Worm (Caenorhabditis elegans) whole organism, dauer: ENCODE results near the gene fbxa-199.

Source experiments
- unc-62 ChIP-seq: sonication (generic microtip); optimal IDR thresholded peaks from 2 replicates; lab custom pipeline; 2017; ENCODE audit warnings: missing biosample characterization, missing genetic modification reagents, missing genetic modification characterization

The fbxa-199 gene

DNA sequence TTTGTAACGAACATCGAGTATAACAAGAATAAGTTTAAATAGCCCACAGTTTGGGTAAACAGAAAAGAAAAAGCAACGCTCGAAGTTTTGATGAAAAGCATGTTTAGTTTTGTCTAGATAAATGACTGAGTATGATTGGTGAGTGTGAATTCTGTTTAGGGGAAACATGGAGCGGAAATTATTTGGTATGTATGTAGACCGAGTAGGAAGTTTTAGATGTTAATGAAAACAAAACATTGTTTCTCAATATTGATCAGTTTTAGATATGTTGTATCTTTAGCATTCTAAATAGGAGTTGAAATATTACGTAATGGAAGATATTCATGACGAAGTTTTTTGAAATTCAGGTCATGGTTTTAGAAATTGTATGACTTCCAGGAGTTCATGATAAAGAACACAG lies 14.0 kb upstream of the fbxa-199 start, which contains the start of gene srbc-63:
Gene srbc-63 (minus strand): TSS at position 101 of the 400 bp plus-strand sequence.
- TF ChIP-seq unc-62 (GFP tag; lab: Kevin White, UChicago): no peak

DNA sequence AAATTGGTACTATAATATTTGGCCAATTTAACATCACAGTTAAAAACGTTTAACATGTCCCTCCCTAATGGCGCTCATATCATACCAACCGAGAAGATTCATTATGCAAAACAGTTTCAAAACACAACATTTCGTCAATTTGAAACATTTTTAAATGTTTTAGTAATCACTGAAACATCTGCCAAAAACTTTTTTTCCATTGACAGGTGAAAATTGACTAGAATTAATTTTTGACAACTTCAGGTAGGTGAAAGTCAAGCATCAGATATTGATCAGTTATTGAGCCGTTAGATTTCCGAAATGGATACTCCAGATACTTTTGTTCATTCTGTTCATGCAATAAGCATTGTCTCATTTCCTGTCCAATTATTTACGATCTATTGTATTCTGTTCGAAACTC lies 8.3 kb upstream of the fbxa-199 start, which contains the start of gene srh-257:
Gene srh-257 (plus strand): TSS at position 301 of the 400 bp plus-strand sequence.
- TF ChIP-seq unc-62 (GFP tag; lab: Kevin White, UChicago): no peak

DNA sequence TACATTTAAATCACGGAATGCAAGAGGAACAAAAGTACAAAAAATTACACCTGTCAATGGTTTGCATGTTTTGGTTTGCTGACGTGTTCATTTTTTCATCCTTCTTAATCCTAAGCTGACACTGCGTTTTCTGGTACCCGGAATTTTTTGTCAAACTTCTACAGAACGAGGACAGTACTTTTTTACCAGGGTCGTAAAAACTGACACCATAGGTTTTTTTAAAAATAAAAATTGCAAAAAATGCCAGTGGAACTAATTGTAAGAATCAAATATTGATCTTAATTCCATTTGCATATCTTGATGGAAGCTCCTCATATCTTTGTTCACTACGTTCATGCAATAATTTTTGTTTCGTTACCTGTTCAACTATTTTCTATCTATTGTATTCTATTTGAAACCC lies 6.2 kb upstream of the fbxa-199 start, which contains the start of gene srh-258:
Gene srh-258 (plus strand): TSS at position 301 of the 400 bp plus-strand sequence.
- TF ChIP-seq unc-62 (GFP tag; lab: Kevin White, UChicago): no peak

DNA sequence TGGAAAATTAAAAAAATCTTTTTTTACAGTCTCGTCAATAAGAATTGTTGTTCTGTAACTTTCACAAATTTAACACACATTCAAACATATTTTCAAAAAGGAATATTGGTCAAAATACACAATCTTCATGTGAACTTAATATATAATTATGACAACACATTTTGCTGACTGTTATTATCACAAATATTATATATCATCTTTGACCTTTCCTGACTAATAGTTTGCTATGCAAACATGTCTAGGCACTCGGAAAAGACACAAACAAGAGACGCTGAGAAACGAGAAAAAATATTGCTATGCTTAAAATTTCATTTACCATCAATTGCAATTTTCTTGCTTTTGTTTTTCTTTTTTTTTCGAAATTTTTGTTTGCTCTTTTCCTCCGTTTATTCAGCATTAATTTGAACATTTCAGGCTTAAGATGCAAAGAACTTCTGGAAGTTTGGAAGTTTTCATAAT lies 3.3 kb upstream of the fbxa-199 start, which contains the start of gene fbxa-135:
Gene fbxa-135 (plus strand): TSS at position 409 of the 459 bp plus-strand sequence.
- TF ChIP-seq unc-62 (GFP tag; lab: Kevin White, UChicago): no peak

DNA sequence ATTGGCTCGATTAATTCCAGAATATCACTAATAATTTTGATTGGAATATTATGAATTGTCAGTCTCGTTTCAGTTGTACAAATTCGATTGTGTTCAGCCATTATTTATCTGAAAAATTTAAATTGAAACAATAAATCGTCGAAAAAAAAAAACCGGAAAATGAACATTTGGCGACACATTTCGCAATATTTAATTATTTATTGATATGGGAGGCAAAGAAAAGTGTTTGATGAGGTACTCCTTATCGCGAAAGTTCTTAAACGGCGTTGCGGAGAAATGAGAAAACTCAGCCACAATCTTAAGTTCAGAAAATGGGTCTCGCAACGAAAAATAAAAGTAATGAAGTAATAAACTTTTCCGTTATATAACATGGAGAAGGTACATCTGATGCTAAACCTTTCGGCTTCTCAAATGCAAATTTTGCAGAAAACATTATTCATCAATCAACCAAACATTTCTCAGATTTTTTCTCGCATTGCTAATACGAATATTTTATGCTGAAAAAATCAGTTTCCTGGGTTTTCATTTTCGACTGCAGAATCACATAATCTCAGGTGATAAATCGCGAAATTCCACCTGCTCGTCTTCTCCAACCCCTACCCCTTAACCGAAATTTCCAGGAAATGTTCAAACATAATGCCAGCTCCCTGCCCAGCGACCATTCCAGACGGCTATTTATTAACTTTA lies 1.2 kb upstream of the fbxa-199 start, which contains the start of the genes T06E6.15 and sri-7:
Gene T06E6.15 (minus strand): TSS at position 101 of the 687 bp plus-strand sequence.
Gene sri-7 (plus strand): TSS at position 637 of the 687 bp plus-strand sequence.
- no peak for TF ChIP-seq unc-62 (GFP tag; lab: Kevin White, UChicago)

DNA sequence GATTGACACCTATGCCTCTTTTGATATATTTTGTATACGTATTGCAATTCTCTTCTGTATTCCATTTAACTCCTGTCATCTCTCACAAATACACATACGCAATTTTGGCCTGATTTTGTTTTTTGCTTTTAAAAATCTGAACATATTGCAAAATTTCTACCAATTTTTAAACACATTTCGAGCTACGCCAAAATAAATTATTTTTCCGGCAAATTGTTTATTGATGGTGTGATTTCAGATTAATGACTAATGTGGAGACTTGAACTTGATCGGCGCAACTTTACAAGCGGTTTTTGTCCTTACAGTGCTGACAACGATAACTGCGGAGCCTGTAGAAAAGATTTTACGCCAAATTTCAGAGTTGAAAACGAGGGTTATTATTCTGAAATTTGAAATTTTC lies 1.5 kb downstream of the fbxa-199 start:
- TF ChIP-seq unc-62 (GFP tag; lab: Kevin White, UChicago): no peak

DNA sequence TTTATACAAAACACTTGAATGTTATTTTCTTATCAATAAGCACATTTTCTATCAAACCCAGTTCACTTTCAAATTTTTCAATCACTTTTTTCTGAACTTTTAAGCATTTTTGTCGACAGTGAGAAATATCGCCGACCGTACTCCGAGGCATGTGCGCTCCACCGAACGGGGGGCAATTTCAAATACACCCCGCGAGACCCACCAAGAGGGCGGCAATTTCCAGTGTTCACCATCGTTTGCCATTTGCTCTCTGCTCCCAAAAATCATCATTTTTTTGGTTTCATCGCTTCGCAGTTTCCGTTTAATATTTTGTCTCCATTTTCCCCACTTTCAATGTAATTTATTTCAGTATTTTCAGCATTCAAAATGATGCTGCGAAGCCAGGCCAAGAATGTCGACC lies 3.3 kb downstream of the fbxa-199 start, which contains the start of gene cyb-3:
Gene cyb-3 (plus strand): TSS at position 350 of the 400 bp plus-strand sequence.
- TF ChIP-seq unc-62 (GFP tag; lab: Kevin White, UChicago): no peak

DNA sequence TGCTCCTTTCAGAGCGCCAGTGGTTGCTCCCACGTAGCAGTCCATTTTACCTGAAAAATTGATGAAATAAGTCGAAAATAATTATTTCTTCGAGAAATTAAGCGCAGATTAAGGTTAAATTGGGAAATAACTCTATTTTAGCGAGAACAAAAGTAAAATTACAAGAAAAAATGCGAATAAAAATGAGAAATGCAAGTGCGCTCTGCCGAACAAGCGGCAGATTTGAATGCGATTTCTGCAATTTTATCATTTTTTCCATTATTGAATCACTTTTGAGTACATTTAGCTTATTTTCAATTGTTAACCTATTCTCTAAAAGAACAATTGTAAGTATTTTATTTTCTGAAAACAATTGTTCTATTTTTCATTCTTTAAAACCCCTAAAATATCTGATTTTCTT lies 3.7 kb downstream of the fbxa-199 start, which contains the start of gene T06E6.1:
Gene T06E6.1 (minus strand): TSS at position 56 of the 400 bp plus-strand sequence.
- no peak for TF ChIP-seq unc-62 (GFP tag; lab: Kevin White, UChicago)

DNA sequence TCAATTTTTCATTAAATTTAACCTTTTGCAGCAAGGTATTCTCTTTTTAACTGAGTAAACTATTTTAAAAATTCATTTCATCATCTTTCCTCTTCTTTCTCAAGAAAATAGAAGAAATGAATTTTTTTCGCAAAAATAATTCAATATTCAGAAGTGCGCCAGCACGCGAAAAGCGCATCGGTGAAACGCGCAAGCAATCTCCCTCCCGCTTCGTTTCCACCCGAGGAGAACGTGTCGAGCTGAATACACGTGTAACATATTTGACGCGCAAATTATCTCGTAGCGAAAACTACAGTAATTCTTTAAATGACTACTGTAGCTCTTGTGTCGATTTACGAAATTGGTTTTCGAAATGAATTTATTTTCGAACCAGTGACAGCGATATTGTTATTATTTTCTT lies 6.6 kb downstream of the fbxa-199 start:
- TF ChIP-seq unc-62 (GFP tag; lab: Kevin White, UChicago): no peak

DNA sequence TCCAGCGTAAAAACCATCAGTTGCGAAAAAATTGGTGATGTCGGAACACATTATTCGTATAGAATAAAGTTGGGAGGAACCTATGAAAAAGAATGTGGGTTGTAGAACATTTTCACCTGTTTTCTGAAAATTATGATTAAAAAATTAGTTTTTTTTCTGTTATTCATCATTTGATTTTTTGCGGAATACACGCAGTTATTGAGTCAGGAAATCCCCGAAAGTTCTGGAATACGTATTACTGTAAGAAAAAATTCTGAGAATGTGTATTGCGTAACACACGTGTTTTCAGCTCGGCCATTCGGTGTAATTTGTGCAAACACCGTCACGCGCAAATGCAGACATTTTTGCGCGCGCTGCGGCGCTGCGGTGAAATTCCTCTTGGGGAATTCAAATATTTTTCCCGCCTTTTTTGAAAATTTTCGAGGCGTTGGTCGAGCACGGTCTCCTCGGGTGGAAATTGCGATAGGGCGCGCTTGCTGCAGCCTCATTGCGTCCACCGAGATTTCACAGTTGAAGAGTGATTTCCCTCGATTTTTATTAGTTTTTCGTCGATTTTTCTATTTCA lies 9.7 kb downstream of the fbxa-199 start, which contains the start of gene srh-170:
Gene srh-170 (minus strand): TSS at position 51 of the 565 bp plus-strand sequence.
- TF ChIP-seq unc-62 (GFP tag; lab: Kevin White, UChicago): no peak

DNA sequence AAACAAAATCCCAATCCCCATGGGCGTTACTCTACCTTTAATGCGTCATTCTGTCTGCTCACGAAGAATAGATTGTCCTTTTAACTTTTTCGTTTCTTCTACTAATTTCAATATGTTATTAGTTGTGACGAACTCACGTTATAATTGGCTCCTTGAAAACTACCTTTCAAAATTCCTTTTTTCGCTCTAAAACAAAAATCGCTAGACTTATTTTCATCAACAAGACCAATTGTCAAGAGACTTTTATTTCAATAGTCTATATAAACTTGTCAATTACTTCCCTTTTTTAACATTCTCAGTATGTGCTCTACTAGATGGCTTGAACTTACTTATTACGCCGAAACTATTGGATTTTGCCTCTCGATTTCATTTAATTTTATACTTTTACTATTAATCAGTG lies 13.9 kb downstream of the fbxa-199 start, which contains the start of gene str-102:
Gene str-102 (plus strand): TSS at position 301 of the 400 bp plus-strand sequence.
- no peak for TF ChIP-seq unc-62 (GFP tag; lab: Kevin White, UChicago)

DNA sequence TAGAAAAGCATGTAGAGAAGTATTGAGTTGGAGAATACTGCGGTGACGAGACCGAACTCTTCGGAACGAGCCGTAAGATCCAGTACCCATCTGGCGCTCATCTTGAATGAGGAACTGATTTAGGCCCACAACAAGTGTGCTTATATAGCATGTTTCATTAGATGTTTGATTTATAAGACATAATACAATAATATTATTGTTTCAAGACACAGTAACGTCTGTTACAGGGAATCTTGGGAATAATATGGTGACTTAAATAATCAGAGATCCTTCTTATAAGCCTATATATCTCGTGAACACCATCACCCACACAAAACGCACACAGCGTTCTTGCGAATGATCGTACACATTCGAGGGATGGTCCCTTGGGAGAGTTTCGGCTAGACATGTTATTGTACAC lies 14.9 kb downstream of the fbxa-199 start, which contains the start of gene str-88:
Gene str-88 (minus strand): TSS at position 101 of the 400 bp plus-strand sequence.
- no peak for TF ChIP-seq unc-62 (GFP tag; lab: Kevin White, UChicago)

DNA sequence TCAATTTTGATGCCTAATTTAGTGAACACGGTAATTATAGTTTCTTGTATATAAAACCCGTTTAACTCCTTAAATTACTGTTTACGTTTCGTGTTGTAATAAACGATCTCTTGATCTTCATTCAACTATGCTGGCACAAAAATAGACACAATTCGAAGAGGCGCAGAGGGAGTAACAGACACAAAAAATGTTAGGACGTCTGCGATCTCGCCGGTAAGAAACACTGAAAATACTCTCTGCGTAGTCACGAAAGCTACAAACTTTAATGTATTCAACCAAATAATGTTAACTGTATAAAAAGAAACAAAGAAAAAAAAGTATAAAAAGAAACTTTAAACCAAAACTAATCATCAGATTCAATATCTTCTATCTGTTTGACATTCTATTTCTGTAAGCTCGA lies 17.8 kb downstream of the fbxa-199 start, which contains the start of gene dhs-23:
Gene dhs-23 (plus strand): TSS at position 363 of the 400 bp plus-strand sequence.
- no peak for TF ChIP-seq unc-62 (GFP tag; lab: Kevin White, UChicago)

DNA sequence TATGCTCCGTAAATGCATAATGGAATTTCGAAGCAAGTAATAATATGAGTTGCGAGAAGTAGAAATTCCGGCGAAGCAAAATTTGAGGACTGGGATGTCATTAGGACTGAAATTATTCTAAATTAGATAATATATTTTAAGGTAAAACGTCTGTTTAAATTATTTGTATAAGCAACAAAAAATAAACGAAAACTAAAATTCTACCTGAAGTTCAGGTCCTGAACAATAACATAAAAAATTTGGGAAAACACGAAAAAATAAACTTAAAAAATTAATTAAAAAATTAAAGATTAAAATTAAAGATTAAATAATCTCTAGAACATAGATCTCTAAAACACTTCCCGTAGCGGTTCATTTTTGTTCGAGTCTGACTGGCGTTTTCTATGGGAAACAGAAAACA lies 18.8 kb downstream of the fbxa-199 start, which contains the start of gene srh-251:
Gene srh-251 (minus strand): TSS at position 101 of the 400 bp plus-strand sequence.
- no peak for TF ChIP-seq unc-62 (GFP tag; lab: Kevin White, UChicago)

DNA sequence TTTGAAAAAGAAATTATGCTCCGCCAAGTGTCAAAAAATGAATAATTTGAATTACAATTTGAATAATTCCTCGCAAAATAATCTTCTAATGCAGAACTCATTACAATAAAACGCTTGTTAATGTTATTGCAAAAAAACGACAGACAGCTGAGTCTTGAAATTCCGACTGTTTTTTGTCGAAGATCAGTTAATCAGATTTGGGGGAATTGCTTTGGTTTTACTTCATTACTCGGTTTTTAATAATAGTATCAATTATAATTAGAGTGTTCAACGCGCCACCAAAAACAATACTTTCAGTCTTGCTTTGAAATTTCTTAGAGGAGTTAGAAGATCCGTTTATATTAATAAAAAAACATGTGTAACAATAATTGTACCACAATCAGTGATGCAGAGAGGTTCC lies 20.7 kb downstream of the fbxa-199 start, which contains the start of gene srh-122:
Gene srh-122 (minus strand): TSS at position 101 of the 400 bp plus-strand sequence.
- TF ChIP-seq unc-62 (GFP tag; lab: Kevin White, UChicago): no peak
